Fruit fly (Drosophila melanogaster): ENCODE measurements around the gene Ost48.

Ost48 gene

DNA sequence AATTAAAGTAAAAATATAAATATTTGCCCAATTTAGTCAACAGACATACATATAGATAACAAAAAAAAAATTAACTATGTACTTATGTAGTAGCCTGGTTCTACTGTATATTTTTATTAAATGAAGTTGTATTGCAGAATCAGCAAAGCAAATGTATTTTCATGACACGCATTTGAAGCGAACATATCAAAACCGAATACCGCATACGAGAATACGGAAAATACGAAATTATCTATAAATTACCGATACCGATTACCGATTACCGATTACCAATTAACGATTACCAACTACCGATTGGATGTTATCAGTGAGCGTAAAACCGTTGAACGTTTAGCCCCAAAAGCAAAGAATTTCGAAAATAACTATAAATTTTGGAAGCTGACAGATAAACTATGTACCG, 29.1 kb upstream of the Ost48 start (continued):
- TF ChIP-seq wek (GFP tag; optimal IDR thresholded peaks at IDR 0.05) (peak; percentile 69), Deaf1 (tag; optimal IDR thresholded peaks at IDR 0.05) (no peak), trem (tag; optimal IDR thresholded peaks at IDR 0.05) (no peak), Hmx (GFP tag; optimal IDR thresholded peaks at IDR 0.05) (no peak), CG12659 (GFP tag; optimal IDR thresholded peaks at IDR 0.05) (no peak), croc (GFP tag; conservative IDR thresholded peaks at IDR 0.05) (no peak), Blimp-1 (GFP tag; optimal IDR thresholded peaks at IDR 0.05) (no peak), Myb (GFP tag; optimal IDR thresholded peaks at IDR 0.05) (peak; percentile 12), wdn (GFP tag; IDR thresholded peaks at IDR 0.05) (no peak), NK7.1 (GFP tag; optimal IDR thresholded peaks at IDR 0.05) (no peak), p53 (GFP tag; optimal IDR thresholded peaks at IDR 0.05) (no peak), CG4360 (GFP tag; IDR thresholded peaks at IDR 0.05) (no peak), CG14441 (GFP tag; IDR thresholded peaks at IDR 0.05) (no peak), Neu2 (GFP tag; optimal IDR thresholded peaks at IDR 0.05; ENCODE audit: borderline replicate concordance) (no peak), CG12236 (GFP tag; optimal IDR thresholded peaks at IDR 0.05) (no peak), Hey (tag; optimal IDR thresholded peaks at IDR 0.05) (no peak), fd96Cb (tag; optimal IDR thresholded peaks at IDR 0.05) (no peak), CG13775 (GFP tag; optimal IDR thresholded peaks at IDR 0.05) (no peak), otp (GFP tag; IDR thresholded peaks at IDR 0.05) (no peak), Bgb (GFP tag; IDR thresholded peaks at IDR 0.05; ENCODE audit: partially characterized antibody) (no peak), CG34224 (GFP tag; IDR thresholded peaks at IDR 0.05; ENCODE audit: partially characterized antibody) (peak; percentile 27; the same call in 1 of the 3 replicates), CG18011 (GFP tag; optimal IDR thresholded peaks at IDR 0.05) (no peak), Xrp1 (GFP tag; IDR thresholded peaks at IDR 0.05) (no peak), CTCF (GFP tag; optimal IDR thresholded peaks at IDR 0.05) (no peak), CG16779 (GFP tag; IDR thresholded peaks at IDR 0.05) (no peak), CG6791 (GFP tag; IDR thresholded peaks at IDR 0.05; ENCODE audit: partially characterized antibody) (peak; percentile 75), CG4707 (GFP tag; optimal IDR thresholded peaks at IDR 0.05) (no peak), Doc2 (GFP tag; IDR thresholded peaks at IDR 0.05) (no peak), CG6683 (GFP tag; optimal IDR thresholded peaks at IDR 0.05) (no peak), CG11695 (GFP tag; IDR thresholded peaks at IDR 0.05) (no peak), CG5953 (GFP tag; IDR thresholded peaks at IDR 0.05) (no peak), CG18619 (GFP tag; optimal IDR thresholded peaks at IDR 0.05) (no peak), jumu (GFP tag; optimal IDR thresholded peaks at IDR 0.05) (no peak), CG11723 (GFP tag; optimal IDR thresholded peaks at IDR 0.05) (no peak), Hr78 (GFP tag; optimal IDR thresholded peaks at IDR 0.05) (no peak), NC2α (GFP tag; optimal IDR thresholded peaks at IDR 0.05) (no peak), psq (GFP tag; optimal IDR thresholded peaks at IDR 0.05) (no peak), Ets65A (GFP tag) (no peak), CG10654 (GFP tag; optimal IDR thresholded peaks at IDR 0.05) (no peak), Dip2 (GFP tag; IDR thresholded peaks at IDR 0.05) (no peak), CG34376 (GFP tag; optimal IDR thresholded peaks at IDR 0.05) (no peak), odd (GFP tag; optimal IDR thresholded peaks at IDR 0.05) (no peak), ab (GFP tag; optimal IDR thresholded peaks at IDR 0.05) (no peak), D19A (tag; optimal IDR thresholded peaks at IDR 0.05) (no peak), da (GFP tag; optimal IDR thresholded peaks at IDR 0.05) (no peak), Adf1 (GFP tag; IDR thresholded peaks at IDR 0.05) (no peak), Lim3 (GFP tag; IDR thresholded peaks at IDR 0.05) (no peak), cg (GFP tag; optimal IDR thresholded peaks at IDR 0.05) (no peak), Awh (GFP tag; IDR thresholded peaks at IDR 0.05) (no peak), CG10209 (GFP tag; optimal IDR thresholded peaks at IDR 0.05) (no peak), CG11456 (GFP tag; IDR thresholded peaks at IDR 0.05) (no peak), disco-r (GFP tag; optimal IDR thresholded peaks at IDR 0.05) (no peak), grau (tag; optimal IDR thresholded peaks at IDR 0.05) (no peak)
